Worm (Caenorhabditis elegans) whole organism, young adult: ENCODE results near the gene cest-24.
A peak's percentile ranks its signal among the peaks of the same experiment; 100 is the strongest.

Experiments
- B0336.3 ChIP-seq: fragments of 200-800 bp; sonication (Bioruptor generic); IDR thresholded peaks from 2 replicates; pipeline ENCODE4 v1.3.6; 2022; ENCODE audit warnings: missing genetic modification characterization, missing compliant biosample characterization
- C17E4.6 ChIP-seq: fragments of 200-800 bp; sonication (Bioruptor generic); IDR thresholded peaks from 2 replicates; pipeline ENCODE4 v1.3.6; 2022; ENCODE audit warnings: missing genetic modification reagents, missing genetic modification characterization, missing compliant biosample characterization
- D2030.7 ChIP-seq: fragments of 200-800 bp; sonication (Bioruptor generic); IDR thresholded peaks from 2 replicates; pipeline ENCODE4 v1.3.6; 2022; ENCODE audit warnings: missing genetic modification reagents, missing genetic modification characterization, missing compliant biosample characterization
- F33H1.4 ChIP-seq: fragments of 200-800 bp; sonication (Bioruptor generic); IDR thresholded peaks from 2 replicates; pipeline ENCODE4 v1.3.6; 2022; ENCODE audit warnings: missing genetic modification reagents, missing genetic modification characterization, missing compliant biosample characterization
- F57C9.4 ChIP-seq: sonication (generic microtip); optimal IDR thresholded peaks from 2 replicates; lab custom pipeline; 2017; ENCODE audit warnings: mild to moderate bottlenecking, missing genetic modification characterization, missing compliant biosample characterization
- T26A5.8 ChIP-seq: sonication (generic microtip); optimal IDR thresholded peaks from 2 replicates; lab custom pipeline; 2016; ENCODE audit warnings: missing genetic modification characterization, missing compliant biosample characterization
- Y79H2A.3 ChIP-seq: fragments of 200-800 bp; sonication (Bioruptor generic); conservative IDR thresholded peaks from 2 replicates; pipeline ENCODE4 v1.3.6; 2022; ENCODE audit warnings: missing genetic modification reagents, missing genetic modification characterization, missing compliant biosample characterization
- akir-1 ChIP-seq: fragments of 200-800 bp; sonication (Bioruptor generic); optimal IDR thresholded peaks from 2 replicates; lab custom pipeline; 2018; ENCODE audit warnings: mild to moderate bottlenecking, missing genetic modification characterization, moderate library complexity, missing compliant biosample characterization
- aptf-3 ChIP-seq: fragments of 200-800 bp; sonication (Bioruptor generic); IDR thresholded peaks from 2 replicates; pipeline ENCODE4 v1.3.6; 2022; ENCODE audit warnings: missing genetic modification characterization, missing compliant biosample characterization
- cebp-1 ChIP-seq, 2 experiments: fragments of 200-800 bp in 1 of 2; sonication (Bioruptor generic) in 1 of 2; sonication (generic microtip) in 1 of 2; IDR thresholded peaks in 1 of 2; optimal IDR thresholded peaks in 1 of 2; 2 replicates each; pipeline versions ENCODE4 v1.3.6 to Lab custom; 2017 to 2022; ENCODE audit warnings: missing compliant biosample characterization in 2 of 2, missing genetic modification characterization in 2 of 2, mild to moderate bottlenecking in 1 of 2, missing genetic modification reagents in 1 of 2, moderate library complexity in 1 of 2
- ceh-91 ChIP-seq: fragments of 200-800 bp; sonication (Bioruptor generic); IDR thresholded peaks from 2 replicates; pipeline ENCODE4 v1.3.6; 2022; ENCODE audit warnings: missing genetic modification reagents, missing genetic modification characterization, missing compliant biosample characterization
- ets-4 ChIP-seq: fragments of 200-800 bp; sonication (Bioruptor generic); optimal IDR thresholded peaks from 2 replicates; lab custom pipeline; 2018; ENCODE audit warnings: mild to moderate bottlenecking, missing genetic modification characterization, missing compliant biosample characterization
- gei-17 ChIP-seq: fragments of 200-800 bp; sonication (Bioruptor generic); optimal IDR thresholded peaks from 2 replicates; lab custom pipeline; 2018; ENCODE audit warnings: mild to moderate bottlenecking, missing genetic modification characterization, missing compliant biosample characterization
- him-1 ChIP-seq: sonication (generic microtip); optimal IDR thresholded peaks from 2 replicates; lab custom pipeline; 2016; ENCODE audit warnings: missing genotype, missing genetic modification reagents, missing genetic modification characterization, missing compliant biosample characterization
- hmg-20 ChIP-seq: fragments of 200-800 bp; sonication (Bioruptor generic); IDR thresholded peaks from 2 replicates; pipeline ENCODE4 v1.3.6; 2022; ENCODE audit warnings: missing genetic modification reagents, missing genetic modification characterization, missing compliant biosample characterization
- let-526 ChIP-seq: fragments of 200-800 bp; sonication (Bioruptor generic); IDR thresholded peaks from 2 replicates; pipeline ENCODE4 v1.3.6; 2022; ENCODE audit warnings: missing genetic modification reagents, missing genetic modification characterization, missing compliant biosample characterization
- let-607 ChIP-seq, 2 experiments: fragments of 200-800 bp in 1 of 2; sonication (Bioruptor generic) in 1 of 2; sonication (generic microtip) in 1 of 2; optimal IDR thresholded peaks; 2 replicates each; lab custom pipeline; 2016 to 2018; ENCODE audit warnings: mild to moderate bottlenecking in 2 of 2, missing compliant biosample characterization in 2 of 2, missing genetic modification characterization in 2 of 2, moderate library complexity in 2 of 2, missing genotype in 1 of 2
- madf-6 ChIP-seq: fragments of 200-800 bp; sonication (Bioruptor generic); IDR thresholded peaks from 2 replicates; pipeline ENCODE4 v1.3.6; 2022; ENCODE audit warnings: missing genetic modification reagents, missing genetic modification characterization, missing compliant biosample characterization
- madf-8 ChIP-seq: fragments of 200-800 bp; sonication (Bioruptor generic); conservative IDR thresholded peaks from 2 replicates; pipeline ENCODE4 v1.3.6; 2022; ENCODE audit warnings: missing genetic modification reagents, missing genetic modification characterization, missing compliant biosample characterization
- nhr-120 ChIP-seq: fragments of 200-800 bp; sonication (Bioruptor generic); IDR thresholded peaks from 2 replicates; pipeline ENCODE4 v1.3.6; 2022; ENCODE audit warnings: missing genetic modification characterization, missing compliant biosample characterization
- nhr-80 ChIP-seq: sonication (generic microtip); optimal IDR thresholded peaks from 2 replicates; lab custom pipeline; 2016; ENCODE audit warnings: missing genetic modification characterization, missing compliant biosample characterization
- nhr-90 ChIP-seq: sonication (generic microtip); optimal IDR thresholded peaks from 2 replicates; lab custom pipeline; 2016; ENCODE audit warnings: missing genotype, mild to moderate bottlenecking, missing genetic modification characterization, missing compliant biosample characterization
- pha-4 ChIP-seq: fragments of 150-350 bp; sonication (generic microtip); optimal IDR thresholded peaks from 2 replicates; lab custom pipeline; 2014; ENCODE audit warnings: missing biosample characterization, missing genetic modification reagents, missing genetic modification characterization
- rec-8 ChIP-seq, 2 experiments: sonication (generic microtip); optimal IDR thresholded peaks; 2 replicates each; lab custom pipeline; 2016; ENCODE audit warnings: mild to moderate bottlenecking in 2 of 2, missing genetic modification characterization in 2 of 2, missing genetic modification reagents in 2 of 2, missing genotype in 2 of 2, missing biosample characterization in 1 of 2, missing compliant biosample characterization in 1 of 2, moderate library complexity in 1 of 2
- repo-1 ChIP-seq: sonication (generic microtip); optimal IDR thresholded peaks from 2 replicates; lab custom pipeline; 2017; ENCODE audit warnings: mild to moderate bottlenecking, missing genetic modification characterization, missing compliant biosample characterization
- rpc-1 ChIP-seq, 2 experiments: fragments of 150-350 bp in 1 of 2; sonication (generic microtip) in 1 of 2; optimal IDR thresholded peaks; 2 replicates each; lab custom pipeline; 2014 to 2018; ENCODE audit warnings: missing biosample characterization in 1 of 2, missing genetic modification characterization in 1 of 2, missing genetic modification reagents in 1 of 2, missing genotype in 1 of 2
- snpc-1.3 ChIP-seq: sonication (generic microtip); optimal IDR thresholded peaks from 2 replicates; lab custom pipeline; 2017; ENCODE audit warnings: missing genetic modification characterization, mild to moderate bottlenecking, missing compliant biosample characterization, antibody characterized with exemption, moderate library complexity, missing genotype, missing genetic modification reagents; ENCODE audit not compliant: insufficient read depth
- xnd-1 ChIP-seq: sonication (generic microtip); optimal IDR thresholded peaks from 2 replicates; lab custom pipeline; 2016; ENCODE audit warnings: missing genotype, missing genetic modification reagents, missing genetic modification characterization, missing compliant biosample characterization
- ztf-25 ChIP-seq: fragments of 200-800 bp; sonication (Bioruptor generic); IDR thresholded peaks from 2 replicates; pipeline ENCODE4 v1.3.6; 2022; ENCODE audit warnings: missing genetic modification reagents, missing genetic modification characterization, missing compliant biosample characterization
- ztf-28 ChIP-seq: fragments of 200-800 bp; sonication (Bioruptor generic); IDR thresholded peaks from 2 replicates; pipeline ENCODE4 v1.3.6; 2022; ENCODE audit warnings: missing genetic modification reagents, missing genetic modification characterization, missing compliant biosample characterization
- ztf-3 ChIP-seq: fragments of 200-800 bp; sonication (Bioruptor generic); optimal IDR thresholded peaks from 2 replicates; lab custom pipeline; 2018; ENCODE audit warnings: mild to moderate bottlenecking, missing genetic modification characterization, missing compliant biosample characterization

cest-24 gene

DNA sequence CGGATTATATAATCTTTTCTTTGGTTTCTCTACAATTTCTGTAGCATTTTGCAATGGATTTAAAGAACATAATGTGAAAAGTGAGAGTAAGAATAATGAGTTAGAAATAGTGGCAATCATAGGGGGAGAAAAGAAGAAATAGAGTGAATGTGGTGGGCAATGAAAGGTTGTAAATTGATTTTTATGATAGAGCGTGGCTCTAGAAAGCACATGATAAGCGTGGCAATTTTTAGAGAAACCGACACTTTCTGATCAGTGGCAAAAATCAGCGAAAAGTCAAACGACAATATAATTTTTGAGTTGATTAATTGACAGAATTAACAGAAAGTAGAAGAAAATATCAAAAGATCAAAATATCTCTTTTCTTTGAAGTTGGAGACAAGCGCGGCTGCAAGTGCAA is 24.3 kb upstream of the cest-24 start, which contains the start of gene K12B6.9:
K12B6.9 (minus strand) TSS at position 266 of the 400 bp plus-strand sequence.
- TF ChIP-seq akir-1 (GFP tag; lab: Kevin White, UChicago) (no peak), Y79H2A.3 (no peak), nhr-80 (tag; lab: Kevin White, UChicago) (peak; percentile 82), cebp-1 (GFP tag; IDR thresholded peaks at IDR 0.05; lab: Robert Waterston, UW) (no peak), cebp-1 (tag; optimal IDR thresholded peaks at IDR 0.05; lab: Kevin White, UChicago) (no peak), hmg-20 (GFP tag; lab: Robert Waterston, UW) (no peak)

ce11 chrV:6296536-6296935 is 20.2 kb upstream of the cest-24 start:
- TF ChIP-seq D2030.7 (peak; percentile 30; the same call in 1 of the 2 replicates), aptf-3 (peak; percentile 40; the same call in 1 of the 2 replicates), madf-8 (GFP tag; lab: Robert Waterston, UW) (peak; percentile 50; the same call in 1 of the 2 replicates), madf-6 (peak; percentile 17; the same call in 1 of the 2 replicates), F33H1.4 (GFP tag; lab: Robert Waterston, UW) (0 out of 2 replicates have a peak, but pooled peaks have one; percentile 10)

ce11 chrV:6301046-6301445 is 15.7 kb upstream of the cest-24 start:
- TF ChIP-seq nhr-80 (tag; lab: Kevin White, UChicago) (peak; percentile 79), nhr-90 (tag; lab: Kevin White, UChicago) (no peak)

ce11 chrV:6302465-6302864 is 14.3 kb upstream of the cest-24 start:
- TF ChIP-seq rec-8 (tag; optimal IDR thresholded peaks at IDR 0.05; lab: Kevin White, UChicago) (no peak), B0336.3 (GFP tag; lab: Robert Waterston, UW) (no peak), ztf-3 (GFP tag; lab: Kevin White, UChicago) (no peak), snpc-1.3 (tag; lab: Kevin White, UChicago) (no peak), him-1 (tag; lab: Kevin White, UChicago) (no peak), ztf-28 (GFP tag; lab: Robert Waterston, UW) (no peak), ztf-25 (GFP tag; lab: Robert Waterston, UW) (no peak), pha-4 (tag; lab: Kevin White, UChicago) (no peak), nhr-120 (GFP tag; lab: Robert Waterston, UW) (no peak), C17E4.6 (GFP tag; lab: Robert Waterston, UW) (no peak), ets-4 (GFP tag; lab: Kevin White, UChicago) (no peak), F57C9.4 (tag; lab: Kevin White, UChicago) (no peak), cebp-1 (GFP tag; IDR thresholded peaks at IDR 0.05; lab: Robert Waterston, UW) (no peak), cebp-1 (tag; optimal IDR thresholded peaks at IDR 0.05; lab: Kevin White, UChicago) (no peak), ceh-91 (GFP tag; lab: Robert Waterston, UW) (no peak), rpc-1 (optimal IDR thresholded peaks at IDR 0.05; lab: Kevin White, UChicago) (no peak), rpc-1 (tag; optimal IDR thresholded peaks at IDR 0.05; lab: Kevin White, UChicago) (no peak)

DNA sequence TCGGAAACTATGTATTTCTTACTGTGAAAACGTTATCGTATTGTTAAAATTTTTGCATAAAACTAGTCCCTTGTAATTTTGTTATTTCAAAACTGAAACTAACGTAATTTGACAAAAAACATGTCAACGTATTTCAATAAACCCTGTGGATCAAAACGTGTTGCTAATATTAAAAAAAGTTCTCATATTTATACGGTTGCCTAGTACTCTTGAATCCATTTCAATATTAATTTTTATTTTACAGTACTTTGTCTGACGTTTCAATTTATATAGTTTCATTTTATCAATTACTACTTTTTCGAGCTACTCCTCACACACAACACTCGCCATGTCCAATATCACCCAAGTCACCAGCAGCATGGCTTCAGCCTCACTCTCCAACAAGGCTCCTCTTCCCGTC is 13.3 kb upstream of the cest-24 start, which contains the start of gene sago-1:
sago-1 (plus strand) TSS at position 301 of the 400 bp plus-strand sequence.
- TF ChIP-seq akir-1 (GFP tag; lab: Kevin White, UChicago): no peak
- no peak for TF ChIP-seq let-526
- TF ChIP-seq let-607 (tag; optimal IDR thresholded peaks at IDR 0.05; lab: Kevin White, UChicago): no peak
- no peak for TF ChIP-seq gei-17
- no peak for TF ChIP-seq T26A5.8 (tag; lab: Kevin White, UChicago)
- TF ChIP-seq repo-1: no peak
- TF ChIP-seq xnd-1 (tag; lab: Kevin White, UChicago): no peak
